Worm (Caenorhabditis elegans) whole organism, L2 larva: ENCODE data around the gene cpf-2.

Experiments used
- F13H6.1 ChIP-seq: sonication (generic microtip); optimal IDR thresholded peaks from 2 replicates; lab custom pipeline; 2016; ENCODE audit warnings: missing genetic modification characterization, missing compliant biosample characterization
- Y55F3AM.14 ChIP-seq: fragments of 200-800 bp; sonication (Bioruptor generic); optimal IDR thresholded peaks from 2 replicates; lab custom pipeline; 2018; ENCODE audit warnings: mild to moderate bottlenecking, missing genetic modification characterization, missing compliant biosample characterization
- ZK546.5 ChIP-seq: sonication (generic microtip); optimal IDR thresholded peaks from 2 replicates; lab custom pipeline; 2017; ENCODE audit warnings: missing biosample characterization, missing genetic modification characterization
- alr-1 ChIP-seq: fragments of 150-350 bp; optimal IDR thresholded peaks from 2 replicates; lab custom pipeline; 2014; ENCODE audit warnings: missing biosample characterization, missing genetic modification characterization
- aly-2 ChIP-seq: fragments of 150-350 bp; optimal IDR thresholded peaks from 2 replicates; lab custom pipeline; 2014; ENCODE audit warnings: missing biosample characterization, missing genetic modification characterization
- ama-1 ChIP-seq: fragments of 150-350 bp; optimal IDR thresholded peaks from 2 replicates; lab custom pipeline; 2018; ENCODE audit warnings: inconsistent platforms
- ceh-16 ChIP-seq: fragments of 150-350 bp; optimal IDR thresholded peaks from 2 replicates; lab custom pipeline; 2014; ENCODE audit warnings: missing biosample characterization, missing genetic modification characterization
- crh-2 ChIP-seq: sonication (generic microtip); optimal IDR thresholded peaks from 2 replicates; lab custom pipeline; 2017; ENCODE audit warnings: missing biosample characterization, missing genetic modification characterization
- egl-27 ChIP-seq: sonication (generic microtip); optimal IDR thresholded peaks from 3 replicates; lab custom pipeline; 2017; ENCODE audit warnings: missing biosample characterization, missing genetic modification reagents, missing genetic modification characterization
- elt-1 ChIP-seq: fragments of 150-350 bp; optimal IDR thresholded peaks from 2 replicates; lab custom pipeline; 2014; ENCODE audit warnings: missing biosample characterization, missing genetic modification characterization
- elt-3 ChIP-seq: sonication (generic microtip); optimal IDR thresholded peaks from 2 replicates; lab custom pipeline; 2017; ENCODE audit warnings: missing biosample characterization, missing genetic modification characterization
- fos-1 ChIP-seq: fragments of 150-350 bp; optimal IDR thresholded peaks from 2 replicates; lab custom pipeline; 2014; ENCODE audit warnings: missing biosample characterization, missing genetic modification characterization
- gmeb-1 ChIP-seq: fragments of 150-350 bp; optimal IDR thresholded peaks from 2 replicates; lab custom pipeline; 2014; ENCODE audit warnings: missing biosample characterization, missing genetic modification characterization
- lin-11 ChIP-seq: fragments of 150-350 bp; sonication (generic microtip); optimal IDR thresholded peaks from 2 replicates; lab custom pipeline; 2014; ENCODE audit warnings: missing biosample characterization, missing genetic modification characterization, inconsistent platforms, mixed read lengths
- lin-39 ChIP-seq: fragments of 150-350 bp; optimal IDR thresholded peaks from 2 replicates; lab custom pipeline; 2014; ENCODE audit warnings: missing biosample characterization, missing genetic modification reagents, missing genetic modification characterization
- lsy-2 ChIP-seq, 2 experiments: fragments of 150-350 bp in 1 of 2; sonication (generic microtip) in 1 of 2; optimal IDR thresholded peaks; 2 replicates each; lab custom pipeline; 2014 to 2017; ENCODE audit warnings: missing biosample characterization in 2 of 2, missing genetic modification characterization in 2 of 2
- mab-5 ChIP-seq: fragments of 150-350 bp; optimal IDR thresholded peaks from 2 replicates; lab custom pipeline; 2014; ENCODE audit warnings: missing biosample characterization, missing genetic modification characterization
- mdl-1 ChIP-seq, 2 experiments: fragments of 150-350 bp in 1 of 2; sonication (generic microtip) in 1 of 2; optimal IDR thresholded peaks; 2 replicates each; lab custom pipeline; 2017; ENCODE audit warnings: missing biosample characterization in 2 of 2, missing genetic modification characterization in 2 of 2
- nhr-10 ChIP-seq: sonication (generic microtip); optimal IDR thresholded peaks from 2 replicates; lab custom pipeline; 2017; ENCODE audit warnings: missing biosample characterization, missing genetic modification characterization
- nhr-11 ChIP-seq: fragments of 150-350 bp; optimal IDR thresholded peaks from 2 replicates; lab custom pipeline; 2014; ENCODE audit warnings: missing biosample characterization, missing genetic modification characterization
- nhr-129 ChIP-seq: fragments of 150-350 bp; optimal IDR thresholded peaks from 2 replicates; lab custom pipeline; 2014; ENCODE audit warnings: missing biosample characterization, missing genetic modification characterization
- nhr-23 ChIP-seq: fragments of 150-350 bp; optimal IDR thresholded peaks from 2 replicates; lab custom pipeline; 2014; ENCODE audit warnings: missing biosample characterization, missing genetic modification reagents, missing genetic modification characterization
- nhr-237 ChIP-seq: fragments of 150-350 bp; optimal IDR thresholded peaks from 2 replicates; lab custom pipeline; 2014; ENCODE audit warnings: missing biosample characterization, missing genetic modification characterization
- nhr-77 ChIP-seq: fragments of 150-350 bp; optimal IDR thresholded peaks from 2 replicates; lab custom pipeline; 2014; ENCODE audit warnings: missing biosample characterization, missing genetic modification characterization
- peb-1 ChIP-seq: fragments of 150-350 bp; optimal IDR thresholded peaks from 2 replicates; lab custom pipeline; 2014; ENCODE audit warnings: missing biosample characterization, missing genetic modification characterization
- sem-4 ChIP-seq: fragments of 150-350 bp; optimal IDR thresholded peaks from 2 replicates; lab custom pipeline; 2014; ENCODE audit warnings: missing biosample characterization, missing genetic modification reagents, missing genetic modification characterization
- skn-1 ChIP-seq: sonication (generic microtip); optimal IDR thresholded peaks from 2 replicates; lab custom pipeline; 2017; ENCODE audit warnings: missing biosample characterization, missing genetic modification characterization
- sma-3 ChIP-seq: sonication (generic microtip); optimal IDR thresholded peaks from 2 replicates; lab custom pipeline; 2016; ENCODE audit warnings: missing genetic modification reagents, missing genetic modification characterization, missing compliant biosample characterization
- sma-9 ChIP-seq, 2 experiments: fragments of 150-350 bp in 1 of 2; sonication (generic microtip) in 1 of 2; optimal IDR thresholded peaks; 2 replicates each; lab custom pipeline; 2014 to 2016; ENCODE audit warnings: missing genetic modification characterization in 2 of 2, mild to moderate bottlenecking in 1 of 2, missing biosample characterization in 1 of 2, missing compliant biosample characterization in 1 of 2, missing genetic modification reagents in 1 of 2, moderate library complexity in 1 of 2
- snpc-4 ChIP-seq: fragments of 150-350 bp; optimal IDR thresholded peaks from 2 replicates; lab custom pipeline; 2014; ENCODE audit warnings: missing biosample characterization, missing genetic modification characterization
- unc-39 ChIP-seq: fragments of 150-350 bp; optimal IDR thresholded peaks from 2 replicates; lab custom pipeline; 2014; ENCODE audit warnings: missing biosample characterization, missing genetic modification characterization
- unc-55 ChIP-seq: fragments of 150-350 bp; sonication (generic microtip); optimal IDR thresholded peaks from 3 replicates; lab custom pipeline; 2014; ENCODE audit warnings: missing biosample characterization, missing genetic modification reagents, missing genetic modification characterization
- unc-62 ChIP-seq: fragments of 150-350 bp; optimal IDR thresholded peaks from 2 replicates; lab custom pipeline; 2014; ENCODE audit warnings: missing biosample characterization, missing genetic modification reagents, missing genetic modification characterization
- zag-1 ChIP-seq: fragments of 150-350 bp; optimal IDR thresholded peaks from 2 replicates; lab custom pipeline; 2014; ENCODE audit warnings: missing biosample characterization, missing genetic modification characterization
- ztf-1 ChIP-seq: fragments of 200-800 bp; sonication (Bioruptor generic); conservative IDR thresholded peaks from 2 replicates; pipeline ENCODE4 v1.3.6; 2022; ENCODE audit warnings: missing genetic modification characterization, missing compliant biosample characterization
- ztf-11 ChIP-seq: sonication (generic microtip); optimal IDR thresholded peaks from 2 replicates; lab custom pipeline; 2017; ENCODE audit warnings: missing biosample characterization, missing genetic modification characterization

The cpf-2 gene

ce11 chrIII:13305537-13305936 lies 36.9 kb upstream of the cpf-2 start:
- TF ChIP-seq alr-1 (tag; lab: Kevin White, UChicago) (no peak), sma-3 (GFP tag; lab: Kevin White, UChicago) (no peak), crh-2 (no peak), fos-1 (no peak), nhr-23 (tag; lab: Kevin White, UChicago) (no peak), ama-1 (no peak), ztf-11 (tag; lab: Kevin White, UChicago) (no peak), mdl-1 (tag; optimal IDR thresholded peaks at IDR 0.05; lab: Kevin White, UChicago) (no peak), sma-9 (GFP tag; optimal IDR thresholded peaks at IDR 0.05; lab: Kevin White, UChicago) (no peak), sma-9 (tag; optimal IDR thresholded peaks at IDR 0.05; lab: Kevin White, UChicago) (no peak), egl-27 (no peak), lin-11 (no peak), zag-1 (tag; lab: Kevin White, UChicago) (no peak), unc-62 (GFP tag; lab: Kevin White, UChicago) (no peak), ztf-1 (GFP tag; lab: Robert Waterston, UW) (no peak), lin-39 (no peak), snpc-4 (tag; lab: Kevin White, UChicago) (no peak)
- TF ChIP-seq, all 48 proteins: peak for 0

ce11 chrIII:13302578-13302977 lies 33.9 kb upstream of the cpf-2 start:
- no peak for TF ChIP-seq aly-2 (tag; lab: Kevin White, UChicago)
- TF ChIP-seq nhr-23 (tag; lab: Kevin White, UChicago): no peak
- no peak for TF ChIP-seq Y55F3AM.14
- no peak for TF ChIP-seq nhr-77 (tag; lab: Kevin White, UChicago)
- no peak for TF ChIP-seq unc-39 (tag; lab: Kevin White, UChicago)
- no peak for TF ChIP-seq ZK546.5
- TF ChIP-seq lsy-2 (tag; optimal IDR thresholded peaks at IDR 0.05; lab: Kevin White, UChicago): no peak
- TF ChIP-seq nhr-237 (tag; lab: Kevin White, UChicago): no peak
- TF ChIP-seq egl-27: no peak
- no peak for TF ChIP-seq sma-3 (GFP tag; lab: Kevin White, UChicago)
- no peak for TF ChIP-seq sem-4
- no peak for TF ChIP-seq unc-62 (GFP tag; lab: Kevin White, UChicago)
- no peak for TF ChIP-seq mab-5 (tag; lab: Kevin White, UChicago)
- TF ChIP-seq nhr-129 (tag; lab: Kevin White, UChicago): no peak
- no peak for TF ChIP-seq nhr-11 (tag; lab: Kevin White, UChicago)
- TF ChIP-seq skn-1 (tag; lab: Kevin White, UChicago): no peak

DNA sequence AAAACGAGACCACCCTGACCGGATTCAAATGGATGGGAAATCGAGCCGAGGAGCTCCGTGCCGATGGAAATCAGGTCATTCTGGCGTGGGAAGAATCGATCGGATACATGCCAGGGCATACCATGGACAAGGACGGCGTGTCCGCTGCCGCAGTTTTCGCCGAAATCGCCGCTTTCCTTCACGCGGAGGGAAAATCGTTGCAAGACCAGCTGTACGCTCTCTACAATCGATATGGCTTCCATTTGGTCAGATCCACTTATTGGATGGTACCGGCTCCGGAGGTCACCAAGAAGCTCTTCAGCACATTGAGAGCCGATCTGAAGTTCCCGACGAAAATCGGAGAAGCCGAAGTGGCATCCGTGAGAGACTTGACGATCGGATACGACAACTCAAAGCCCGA lies 33.3 kb upstream of the cpf-2 start:
- TF ChIP-seq F13H6.1 (tag; lab: Kevin White, UChicago) (no peak), sma-9 (GFP tag; optimal IDR thresholded peaks at IDR 0.05; lab: Kevin White, UChicago) (no peak), sma-9 (tag; optimal IDR thresholded peaks at IDR 0.05; lab: Kevin White, UChicago) (no peak), nhr-77 (tag; lab: Kevin White, UChicago) (no peak), ceh-16 (tag; lab: Kevin White, UChicago) (no peak), alr-1 (tag; lab: Kevin White, UChicago) (no peak), elt-3 (tag; lab: Kevin White, UChicago) (no peak), nhr-23 (tag; lab: Kevin White, UChicago) (no peak), unc-62 (GFP tag; lab: Kevin White, UChicago) (no peak), lin-11 (no peak), gmeb-1 (tag; lab: Kevin White, UChicago) (no peak), unc-55 (GFP tag; lab: Kevin White, UChicago) (no peak), snpc-4 (tag; lab: Kevin White, UChicago) (no peak), nhr-237 (tag; lab: Kevin White, UChicago) (no peak), peb-1 (tag; lab: Kevin White, UChicago) (no peak), elt-1 (tag; lab: Kevin White, UChicago) (no peak), nhr-10 (tag; lab: Kevin White, UChicago) (no peak), unc-39 (tag; lab: Kevin White, UChicago) (no peak), nhr-129 (tag; lab: Kevin White, UChicago) (no peak)
